Worm (Caenorhabditis elegans): ENCODE measurements around the gene F59C12.4.

Gene F59C12.4

DNA sequence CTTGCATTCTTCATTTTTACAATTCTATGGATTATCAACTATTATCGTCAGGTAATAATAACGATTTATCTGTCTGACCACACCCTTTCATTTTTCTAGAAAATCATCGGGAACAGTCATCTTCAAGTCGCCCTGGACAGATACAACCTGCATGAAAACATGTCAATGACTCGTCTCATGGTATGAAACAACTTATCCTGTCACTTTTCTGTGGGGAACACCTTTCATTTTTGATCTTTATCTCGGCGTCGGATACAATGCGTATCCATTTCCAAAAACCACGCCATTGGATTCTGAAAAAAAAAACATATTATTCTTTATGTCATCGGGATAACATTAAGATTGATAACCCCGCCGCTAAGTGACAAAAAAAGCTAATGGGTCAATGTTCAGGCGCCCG lies 41.5 kb downstream of the F59C12.4 start:
- no peak for TF ChIP-seq snpc-1.3 (tag; optimal IDR thresholded peaks at IDR 0.05; ENCODE audit: insufficient read depth)
- TF ChIP-seq ztf-28 (GFP tag; IDR thresholded peaks at IDR 0.05): no peak
- no peak for TF ChIP-seq F39B2.1 (GFP tag; IDR thresholded peaks at IDR 0.05)
- no peak for TF ChIP-seq nfya-2 (GFP tag; IDR thresholded peaks at IDR 0.05)
- no peak for TF ChIP-seq madf-10 (tag; optimal IDR thresholded peaks at IDR 0.05)
- TF ChIP-seq T07F8.4 (tag; optimal IDR thresholded peaks at IDR 0.05): no peak
- no peak for TF ChIP-seq dpl-1 (GFP tag; optimal IDR thresholded peaks at IDR 0.05)
- no peak for TF ChIP-seq aptf-3 (GFP tag; IDR thresholded peaks at IDR 0.05)
- no peak for TF ChIP-seq ztf-26 (tag; optimal IDR thresholded peaks at IDR 0.05)
- TF ChIP-seq fkh-3 (tag; optimal IDR thresholded peaks at IDR 0.05): no peak
- TF ChIP-seq ceh-100 (GFP tag; IDR thresholded peaks at IDR 0.05): no peak
- TF ChIP-seq madf-8 (GFP tag; conservative IDR thresholded peaks at IDR 0.05): no peak
- no peak for TF ChIP-seq unc-130 (GFP tag; optimal IDR thresholded peaks at IDR 0.05)
- no peak for TF ChIP-seq mxl-1 (tag; optimal IDR thresholded peaks at IDR 0.05)
- no peak for TF ChIP-seq zim-3 (tag; optimal IDR thresholded peaks at IDR 0.05)
- no peak for TF ChIP-seq egl-18 (GFP tag; IDR thresholded peaks at IDR 0.05)
- no peak for TF ChIP-seq ztf-25 (GFP tag; IDR thresholded peaks at IDR 0.05)

DNA sequence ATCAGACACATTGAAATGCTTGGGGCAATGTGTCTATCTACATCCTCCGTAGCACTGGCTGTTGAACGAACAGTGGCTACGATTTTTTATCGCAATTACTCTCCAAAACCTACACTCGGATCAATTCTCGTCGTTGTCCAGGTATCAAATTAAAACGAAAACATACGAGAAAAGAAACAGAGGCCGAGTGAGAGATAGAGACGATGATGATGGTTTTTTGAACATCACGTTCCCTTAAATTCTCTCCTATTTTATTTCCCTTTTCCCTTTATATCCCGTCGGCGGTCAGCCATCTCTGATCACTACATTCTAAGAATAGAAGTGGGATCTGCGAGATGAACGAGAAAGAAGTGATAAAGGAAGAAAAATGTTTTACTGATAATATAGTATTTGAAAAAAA lies 43.0 kb downstream of the F59C12.4 start:
- TF ChIP-seq T07F8.4 (tag; optimal IDR thresholded peaks at IDR 0.05) (no peak), ztf-18 (tag; optimal IDR thresholded peaks at IDR 0.05) (no peak), mel-28 (tag; optimal IDR thresholded peaks at IDR 0.05; ENCODE audit: borderline replicate concordance) (no peak), hmg-20 (GFP tag; IDR thresholded peaks at IDR 0.05) (no peak)

ce11 chrX:16558776-16559175 lies 43.6 kb downstream of the F59C12.4 start:
- peak; percentile 41 for TF ChIP-seq ztf-18 (tag; optimal IDR thresholded peaks at IDR 0.05)
- no peak for TF ChIP-seq F57C9.4 (tag; optimal IDR thresholded peaks at IDR 0.05)
- no peak for TF ChIP-seq T07F8.4 (tag; optimal IDR thresholded peaks at IDR 0.05)
- no peak for TF ChIP-seq F10E7.11 (tag; optimal IDR thresholded peaks at IDR 0.05)
- TF ChIP-seq F55B11.4 (tag; optimal IDR thresholded peaks at IDR 0.05; ENCODE audit: borderline replicate concordance, insufficient read depth): no peak
- no peak for TF ChIP-seq hrde-1 (tag; optimal IDR thresholded peaks at IDR 0.05; ENCODE audit: borderline replicate concordance)
- TF ChIP-seq Y79H2A.3 (GFP tag; conservative IDR thresholded peaks at IDR 0.05): no peak
- no peak for TF ChIP-seq ceh-40 (GFP tag; IDR thresholded peaks at IDR 0.05)
- no peak for TF ChIP-seq repo-1 (tag; optimal IDR thresholded peaks at IDR 0.05)
- TF ChIP-seq unc-62 (GFP tag; optimal IDR thresholded peaks at IDR 0.05): no peak
- no peak for TF ChIP-seq let-526 (GFP tag; IDR thresholded peaks at IDR 0.05)
- TF ChIP-seq efl-1 (GFP tag; optimal IDR thresholded peaks at IDR 0.05): no peak
- TF ChIP-seq lin-35 (GFP tag; optimal IDR thresholded peaks at IDR 0.05): peak in 1 of 3 experiments; percentile 21
- peak; percentile 62 for TF ChIP-seq hmg-1.2 (GFP tag; IDR thresholded peaks at IDR 0.05)
- TF ChIP-seq B0035.1 (tag; optimal IDR thresholded peaks at IDR 0.05): no peak
- TF ChIP-seq rpc-1 (optimal IDR thresholded peaks at IDR 0.05): peak; percentile 83
- TF ChIP-seq rpc-1 (tag; optimal IDR thresholded peaks at IDR 0.05): peak; percentile 97
- TF ChIP-seq K12H6.12 (tag; optimal IDR thresholded peaks at IDR 0.05): no peak
- TF ChIP-seq nhr-120 (GFP tag; IDR thresholded peaks at IDR 0.05): no peak
- TF ChIP-seq Y56A3A.18 (GFP tag; IDR thresholded peaks at IDR 0.05): no peak
- peak; percentile 46 for TF ChIP-seq die-1 (tag; optimal IDR thresholded peaks at IDR 0.05)
- no peak for TF ChIP-seq K11D2.4 (GFP tag; IDR thresholded peaks at IDR 0.05)
- no peak for TF ChIP-seq mel-28 (tag; optimal IDR thresholded peaks at IDR 0.05; ENCODE audit: borderline replicate concordance)
- TF ChIP-seq ceh-91 (GFP tag; IDR thresholded peaks at IDR 0.05): no peak
- TF ChIP-seq hmg-20 (GFP tag; IDR thresholded peaks at IDR 0.05): no peak
- TF ChIP-seq pbrm-1 (GFP tag; IDR thresholded peaks at IDR 0.05): peak; percentile 77
- TF ChIP-seq egrh-3 (GFP tag; IDR thresholded peaks at IDR 0.05): no peak
- TF ChIP-seq hlh-12 (tag; optimal IDR thresholded peaks at IDR 0.05): peak; percentile 36
- TF ChIP-seq tbx-9 (tag; optimal IDR thresholded peaks at IDR 0.05; ENCODE audit: borderline replicate concordance): no peak
- no peak for TF ChIP-seq lag-1 (GFP tag; IDR thresholded peaks at IDR 0.05)
- no peak for TF ChIP-seq F37B4.10 (GFP tag; IDR thresholded peaks at IDR 0.05)
- no peak for TF ChIP-seq ceh-58 (GFP tag; IDR thresholded peaks at IDR 0.05)
